Worm (Caenorhabditis elegans) whole organism, late embryonic: ENCODE results near the gene H43E16.1.

Experiments used
- T23F11.4 ChIP-seq: fragments of 200-800 bp; sonication (Bioruptor generic); optimal IDR thresholded peaks from 2 replicates; lab custom pipeline; 2018; ENCODE audit warnings: mild to moderate bottlenecking, missing genetic modification characterization, missing compliant biosample characterization
- ama-1 ChIP-seq: fragments of 150-350 bp; optimal IDR thresholded peaks from 2 replicates; lab custom pipeline; 2014
- ceh-2 ChIP-seq: sonication (generic microtip); optimal IDR thresholded peaks from 2 replicates; lab custom pipeline; 2016; ENCODE audit warnings: missing genotype, missing genetic modification characterization, missing compliant biosample characterization
- tbx-2 ChIP-seq: sonication (generic microtip); optimal IDR thresholded peaks from 2 replicates; lab custom pipeline; 2016; ENCODE audit warnings: missing genetic modification characterization, missing compliant biosample characterization
- ztf-16 ChIP-seq: sonication (generic microtip); optimal IDR thresholded peaks from 2 replicates; lab custom pipeline; 2017; ENCODE audit warnings: missing genetic modification characterization, missing compliant biosample characterization

DNA sequence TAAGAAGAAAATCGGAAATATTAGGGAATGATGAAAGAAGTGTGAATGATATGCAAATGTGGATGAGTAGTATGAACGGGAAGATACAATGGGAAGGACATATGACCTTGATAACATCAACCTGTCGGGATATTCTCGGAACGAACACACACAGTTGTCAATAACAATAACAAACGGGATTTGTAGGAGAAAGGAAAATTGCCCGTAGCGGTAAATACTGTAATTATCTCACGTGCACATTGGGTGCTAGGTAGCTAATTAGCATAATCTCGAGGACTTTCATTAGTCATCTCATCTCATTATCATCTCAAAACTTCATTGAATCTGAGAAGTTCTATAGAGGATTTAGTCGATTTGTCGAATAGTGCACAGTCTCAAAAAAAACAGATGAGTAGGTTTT, 38.9 kb downstream of the H43E16.1 start:
- no peak for TF ChIP-seq ceh-2 (tag; lab: Kevin White, UChicago)
- no peak for TF ChIP-seq tbx-2 (tag; lab: Kevin White, UChicago)
- TF ChIP-seq ztf-16 (tag; lab: Kevin White, UChicago): no peak
- no peak for TF ChIP-seq ama-1 (lab: Kevin White, UChicago)
- TF ChIP-seq T23F11.4: no peak
